Fruit fly (Drosophila melanogaster): ENCODE measurements around the gene CG31287.

- TF ChIP-seq pdm3 (GFP tag; optimal IDR thresholded peaks at IDR 0.05) (no peak), Lpt (GFP tag; optimal IDR thresholded peaks at IDR 0.05) (no peak), net (GFP tag; optimal IDR thresholded peaks at IDR 0.05) (no peak), vri (GFP tag; optimal IDR thresholded peaks at IDR 0.05) (no peak), Ets96B (tag; optimal IDR thresholded peaks at IDR 0.05) (no peak), CG6854 (GFP tag; optimal IDR thresholded peaks at IDR 0.05) (no peak), CG3032 (tag; optimal IDR thresholded peaks at IDR 0.05) (no peak), ss (GFP tag; optimal IDR thresholded peaks at IDR 0.05) (no peak), CG3919 (GFP tag; optimal IDR thresholded peaks at IDR 0.05) (no peak), Gug (GFP tag; IDR thresholded peaks at IDR 0.05) (no peak), CG11902 (GFP tag; optimal IDR thresholded peaks at IDR 0.05) (no peak)
These were observed 38.7 kb downstream of the CG31287 start for dm6 chr3R:16241822-16242221.

Data from whole organism, prepupa.